Worm (Caenorhabditis elegans) whole organism, L4 larva: ENCODE results near the gene F09G8.10.

Experiments used
- F26F4.8 ChIP-seq: fragments of 200-800 bp; sonication (Bioruptor generic); conservative IDR thresholded peaks from 2 replicates; pipeline ENCODE4 v1.3.6; 2022; ENCODE audit warnings: missing genetic modification characterization, missing compliant biosample characterization
- F37D6.2 ChIP-seq: sonication (generic microtip); optimal IDR thresholded peaks from 2 replicates; lab custom pipeline; 2016; ENCODE audit warnings: mild to moderate bottlenecking, missing genetic modification characterization, missing compliant biosample characterization
- F44E2.7 ChIP-seq: fragments of 200-800 bp; sonication (Bioruptor generic); IDR thresholded peaks from 2 replicates; pipeline ENCODE4 v2.1.2; 2022; ENCODE audit warnings: missing genetic modification characterization, missing compliant biosample characterization
- F49E8.2 ChIP-seq: sonication (generic microtip); optimal IDR thresholded peaks from 2 replicates; lab custom pipeline; 2016; ENCODE audit warnings: missing compliant biosample characterization, mild to moderate bottlenecking, missing genetic modification characterization, borderline replicate concordance
- T26A8.4 ChIP-seq: fragments of 200-800 bp; sonication (Bioruptor generic); IDR thresholded peaks from 2 replicates; pipeline ENCODE4 v1.3.6; 2022; ENCODE audit warnings: missing genetic modification characterization, missing compliant biosample characterization
- Y105C5A.15 ChIP-seq: fragments of 200-800 bp; sonication (Bioruptor generic); IDR thresholded peaks from 2 replicates; pipeline ENCODE4 v1.3.6; 2022; ENCODE audit warnings: missing genetic modification characterization, missing compliant biosample characterization
- Y75B8A.6 ChIP-seq: fragments of 200-800 bp; sonication (Bioruptor generic); IDR thresholded peaks from 2 replicates; pipeline ENCODE4 v1.3.6; 2022; ENCODE audit warnings: missing genetic modification reagents, missing genetic modification characterization, missing compliant biosample characterization
- ZK337.2 ChIP-seq: fragments of 200-800 bp; sonication (Bioruptor generic); IDR thresholded peaks from 2 replicates; pipeline ENCODE4 v1.3.6; 2022; ENCODE audit warnings: missing genetic modification reagents, missing genetic modification characterization, missing compliant biosample characterization
- aly-2 ChIP-seq: sonication (generic microtip); optimal IDR thresholded peaks from 2 replicates; lab custom pipeline; 2018; ENCODE audit warnings: missing biosample characterization, missing genetic modification characterization
- ama-1 ChIP-seq: fragments of 150-350 bp; optimal IDR thresholded peaks from 2 replicates; lab custom pipeline; 2014; ENCODE audit warnings: inconsistent platforms, mixed read lengths
- ceh-20 ChIP-seq: fragments of 200-800 bp; sonication (Bioruptor generic); IDR thresholded peaks from 2 replicates; pipeline ENCODE4 v1.3.6; 2022; ENCODE audit warnings: missing genetic modification reagents, missing genetic modification characterization, missing compliant biosample characterization
- ceh-62 ChIP-seq: sonication (generic microtip); optimal IDR thresholded peaks from 2 replicates; lab custom pipeline; 2017; ENCODE audit warnings: missing biosample characterization, missing genetic modification characterization
- ces-1 ChIP-seq: fragments of 150-350 bp; sonication (generic microtip); optimal IDR thresholded peaks from 4 replicates; lab custom pipeline; 2014; ENCODE audit warnings: missing biosample characterization, missing genetic modification reagents, missing genetic modification characterization
- ctbp-1 ChIP-seq: fragments of 200-800 bp; sonication (Bioruptor generic); IDR thresholded peaks from 2 replicates; pipeline ENCODE4 v1.3.6; 2022; ENCODE audit warnings: missing genetic modification reagents, missing genetic modification characterization, missing compliant biosample characterization
- daf-12 ChIP-seq: fragments of 150-350 bp; optimal IDR thresholded peaks from 2 replicates; lab custom pipeline; 2014; ENCODE audit warnings: missing biosample characterization, missing genetic modification reagents, missing genetic modification characterization
- dmd-9 ChIP-seq: fragments of 200-800 bp; sonication (Bioruptor generic); IDR thresholded peaks from 2 replicates; pipeline ENCODE4 v1.3.6; 2022; ENCODE audit warnings: missing genetic modification reagents, missing genetic modification characterization, missing compliant biosample characterization
- duxl-1 ChIP-seq: sonication (generic microtip); optimal IDR thresholded peaks from 2 replicates; lab custom pipeline; 2016; ENCODE audit warnings: mild to moderate bottlenecking, missing genetic modification characterization, moderate library complexity, missing compliant biosample characterization; ENCODE audit not compliant: poor library complexity
- fkh-10 ChIP-seq: fragments of 150-350 bp; optimal IDR thresholded peaks from 2 replicates; lab custom pipeline; 2014; ENCODE audit warnings: missing biosample characterization, missing genetic modification reagents, missing genetic modification characterization
- gei-8 ChIP-seq: fragments of 200-800 bp; sonication (Bioruptor generic); optimal IDR thresholded peaks from 2 replicates; lab custom pipeline; 2018; ENCODE audit warnings: mild to moderate bottlenecking, missing genetic modification characterization, missing compliant biosample characterization
- hif-1 ChIP-seq, 2 experiments: sonication (generic microtip); optimal IDR thresholded peaks; 2 replicates each; lab custom pipeline; 2016 to 2017; ENCODE audit warnings: missing compliant biosample characterization in 2 of 2, missing genetic modification characterization in 2 of 2, missing genetic modification reagents in 2 of 2, missing genotype in 2 of 2, mild to moderate bottlenecking in 1 of 2
- hlh-30 ChIP-seq: sonication (generic microtip); optimal IDR thresholded peaks from 2 replicates; lab custom pipeline; 2017; ENCODE audit warnings: antibody characterized with exemption, mild to moderate bottlenecking, missing genetic modification characterization, missing compliant biosample characterization; ENCODE audit not compliant: insufficient read depth
- hmg-1.1 ChIP-seq: fragments of 200-800 bp; sonication (Bioruptor generic); IDR thresholded peaks from 2 replicates; pipeline ENCODE4 v1.3.6; 2022; ENCODE audit warnings: missing genetic modification reagents, missing genetic modification characterization, missing compliant biosample characterization
- jun-1 ChIP-seq: fragments of 150-350 bp; optimal IDR thresholded peaks from 2 replicates; lab custom pipeline; 2014; ENCODE audit warnings: missing biosample characterization, missing genetic modification reagents, missing genetic modification characterization
- lim-7 ChIP-seq: fragments of 200-800 bp; sonication (Bioruptor generic); IDR thresholded peaks from 2 replicates; pipeline ENCODE4 v1.3.6; 2022; ENCODE audit warnings: missing genetic modification characterization, missing compliant biosample characterization
- lin-15B ChIP-seq: fragments of 150-350 bp; sonication (generic microtip); optimal IDR thresholded peaks from 3 replicates; lab custom pipeline; 2014; ENCODE audit warnings: missing biosample characterization, missing genetic modification characterization
- lin-38 ChIP-seq: fragments of 200-800 bp; sonication (Bioruptor generic); IDR thresholded peaks from 2 replicates; pipeline ENCODE4 v1.3.6; 2022; ENCODE audit warnings: missing genetic modification reagents, missing genetic modification characterization, missing compliant biosample characterization
- lsy-2 ChIP-seq, 2 experiments: fragments of 150-350 bp in 1 of 2; sonication (generic microtip) in 1 of 2; optimal IDR thresholded peaks; 2 replicates each; lab custom pipeline; 2014 to 2017; ENCODE audit warnings: missing biosample characterization in 2 of 2, missing genetic modification characterization in 2 of 2
- madf-5 ChIP-seq, 2 experiments: fragments of 200-800 bp; sonication (Bioruptor generic); IDR thresholded peaks; 2 replicates each; pipeline ENCODE4 v1.3.6; 2022; ENCODE audit warnings: missing compliant biosample characterization in 2 of 2, missing genetic modification characterization in 2 of 2
- mxl-3 ChIP-seq: fragments of 200-800 bp; sonication (Bioruptor generic); optimal IDR thresholded peaks from 2 replicates; lab custom pipeline; 2018; ENCODE audit warnings: mild to moderate bottlenecking, missing genetic modification characterization, missing compliant biosample characterization
- nhr-11 ChIP-seq: fragments of 150-350 bp; optimal IDR thresholded peaks from 2 replicates; lab custom pipeline; 2014; ENCODE audit warnings: missing biosample characterization, missing genetic modification characterization
- nhr-25 ChIP-seq: sonication (generic microtip); optimal IDR thresholded peaks from 2 replicates; lab custom pipeline; 2017; ENCODE audit warnings: missing genetic modification characterization, mild to moderate bottlenecking, missing compliant biosample characterization, antibody characterized with exemption, moderate library complexity, borderline replicate concordance; ENCODE audit not compliant: insufficient read depth
- nhr-42 ChIP-seq: fragments of 200-800 bp; sonication (Bioruptor generic); IDR thresholded peaks from 2 replicates; pipeline ENCODE4 v1.3.6; 2022; ENCODE audit warnings: missing genetic modification characterization, missing compliant biosample characterization
- nhr-76 ChIP-seq: fragments of 150-350 bp; optimal IDR thresholded peaks from 2 replicates; lab custom pipeline; 2014; ENCODE audit warnings: missing biosample characterization, missing genetic modification characterization
- pha-4 ChIP-seq, 2 experiments: fragments of 150-350 bp in 1 of 2; fragments of 200-800 bp in 1 of 2; sonication (Bioruptor generic) in 1 of 2; IDR thresholded peaks in 1 of 2; optimal IDR thresholded peaks in 1 of 2; 2 replicates each; pipeline versions ENCODE4 v1.3.6 to Lab custom; 2014 to 2022; ENCODE audit warnings: missing genetic modification characterization in 2 of 2, missing genetic modification reagents in 2 of 2, missing biosample characterization in 1 of 2, missing compliant biosample characterization in 1 of 2
- php-3 ChIP-seq: fragments of 200-800 bp; sonication (Bioruptor generic); IDR thresholded peaks from 2 replicates; pipeline ENCODE4 v1.3.6; 2022; ENCODE audit warnings: missing genetic modification reagents, missing genetic modification characterization, missing compliant biosample characterization
- pqm-1 ChIP-seq: sonication (generic microtip); optimal IDR thresholded peaks from 2 replicates; lab custom pipeline; 2017; ENCODE audit warnings: missing biosample characterization, missing genetic modification characterization
- rbr-2 ChIP-seq: sonication (generic microtip); optimal IDR thresholded peaks from 2 replicates; lab custom pipeline; 2016; ENCODE audit warnings: missing genotype, missing genetic modification characterization, missing compliant biosample characterization
- saeg-2 ChIP-seq: fragments of 200-800 bp; sonication (Bioruptor generic); IDR thresholded peaks from 2 replicates; pipeline ENCODE4 v1.3.6; 2022; ENCODE audit warnings: missing genetic modification reagents, missing genetic modification characterization, missing compliant biosample characterization
- set-16 ChIP-seq: fragments of 200-800 bp; sonication (Bioruptor generic); IDR thresholded peaks from 2 replicates; pipeline ENCODE4 v1.3.6; 2022; ENCODE audit warnings: missing genetic modification reagents, missing genetic modification characterization, missing compliant biosample characterization
- unc-130 ChIP-seq: sonication (generic microtip); optimal IDR thresholded peaks from 2 replicates; lab custom pipeline; 2016; ENCODE audit warnings: missing genetic modification reagents, missing genetic modification characterization, missing compliant biosample characterization
- unc-62 ChIP-seq, 3 experiments: fragments of 150-350 bp in 1 of 3; sonication (generic microtip); optimal IDR thresholded peaks in 2 of 3; peaks in 1 of 3; 1 replicate in 1 of 3; 2 replicates in 2 of 3; lab custom pipeline; 2014 to 2017; ENCODE audit warnings: missing biosample characterization in 3 of 3, missing genetic modification characterization in 3 of 3, missing genetic modification reagents in 3 of 3, missing genotype in 1 of 3
- vab-7 ChIP-seq: fragments of 200-800 bp; sonication (Bioruptor generic); IDR thresholded peaks from 2 replicates; pipeline ENCODE4 v1.3.6; 2022; ENCODE audit warnings: missing genetic modification reagents, missing genetic modification characterization, missing compliant biosample characterization
- zag-1 ChIP-seq: fragments of 150-350 bp; optimal IDR thresholded peaks from 2 replicates; lab custom pipeline; 2014; ENCODE audit warnings: missing biosample characterization, missing genetic modification characterization
- zfp-2 ChIP-seq: sonication (generic microtip); optimal IDR thresholded peaks from 2 replicates; lab custom pipeline; 2016; ENCODE audit warnings: mild to moderate bottlenecking, missing genetic modification characterization, missing compliant biosample characterization
- zip-2 ChIP-seq: fragments of 150-350 bp; optimal IDR thresholded peaks from 2 replicates; lab custom pipeline; 2014; ENCODE audit warnings: missing biosample characterization, missing genetic modification characterization
- ztf-7 ChIP-seq: fragments of 150-350 bp; optimal IDR thresholded peaks from 2 replicates; lab custom pipeline; 2014; ENCODE audit warnings: missing biosample characterization, missing genetic modification characterization

Gene F09G8.10

ce11 chrIII:8229480-8229879 is 42.5 kb downstream of the F09G8.10 start:
- no peak for TF ChIP-seq aly-2
- no peak for TF ChIP-seq duxl-1 (tag; lab: Kevin White, UChicago)
- TF ChIP-seq lsy-2 (tag; optimal IDR thresholded peaks at IDR 0.05; lab: Kevin White, UChicago): peak in 1 of 2 experiments; percentile 15
- TF ChIP-seq T26A8.4 (GFP tag; lab: Robert Waterston, UW): no peak
- TF ChIP-seq hmg-1.1 (GFP tag; lab: Robert Waterston, UW): 0 out of 2 replicates have a peak, but pooled peaks have one; percentile 6
- no peak for TF ChIP-seq nhr-25 (tag; lab: Kevin White, UChicago)
- TF ChIP-seq ctbp-1: 0 out of 2 replicates have a peak, but pooled peaks have one; percentile 41
- peak; percentile 27 for TF ChIP-seq nhr-11
- TF ChIP-seq F26F4.8 (GFP tag; lab: Robert Waterston, UW): no peak
- TF ChIP-seq fkh-10: no peak
- TF ChIP-seq ztf-7: no peak
- TF ChIP-seq F37D6.2 (tag; lab: Kevin White, UChicago): peak; percentile 11
- TF ChIP-seq ZK337.2 (GFP tag; lab: Robert Waterston, UW): no peak
- 0 out of 2 replicates have a peak, but pooled peaks have one; percentile 13 for TF ChIP-seq lin-38 (GFP tag; lab: Robert Waterston, UW)
- TF ChIP-seq mxl-3 (GFP tag; lab: Kevin White, UChicago): no peak
- no peak for TF ChIP-seq gei-8
- TF ChIP-seq daf-12 (tag; lab: Kevin White, UChicago): no peak
- no peak for TF ChIP-seq rbr-2 (tag; lab: Kevin White, UChicago)
- TF ChIP-seq F44E2.7: no peak

ce11 chrIII:8228916-8229315 is 43.1 kb downstream of the F09G8.10 start:
- 0 out of 2 replicates have a peak, but pooled peaks have one; percentile 50 for TF ChIP-seq nhr-42 (GFP tag; lab: Robert Waterston, UW)
- peak in 1 of 2 experiments; percentile 79 for TF ChIP-seq unc-62 (GFP tag; optimal IDR thresholded peaks at IDR 0.05 in 1 of 2; lab: Kevin White, UChicago)
- TF ChIP-seq unc-62 (tag; optimal IDR thresholded peaks at IDR 0.05; lab: Kevin White, UChicago): no peak
- TF ChIP-seq vab-7 (GFP tag; lab: Robert Waterston, UW): no peak
- TF ChIP-seq php-3 (GFP tag; lab: Robert Waterston, UW): no peak
- no peak for TF ChIP-seq zip-2 (tag; lab: Kevin White, UChicago)
- TF ChIP-seq, all 104 proteins: peak for 2

- TF ChIP-seq jun-1 (tag; lab: Kevin White, UChicago) (peak; percentile 23), lim-7 (no peak), F49E8.2 (tag; lab: Kevin White, UChicago) (no peak), ztf-7 (peak; percentile 30), ceh-62 (no peak), unc-130 (no peak), ZK337.2 (GFP tag; lab: Robert Waterston, UW) (no peak), saeg-2 (GFP tag; lab: Robert Waterston, UW) (no peak), nhr-25 (tag; lab: Kevin White, UChicago) (no peak), pqm-1 (peak; percentile 15), unc-62 (GFP tag; optimal IDR thresholded peaks at IDR 0.05 in 1 of 2; lab: Kevin White, UChicago) (peak in 1 of 2 experiments; percentile 99), unc-62 (tag; optimal IDR thresholded peaks at IDR 0.05; lab: Kevin White, UChicago) (no peak), lin-15B (tag; lab: Kevin White, UChicago) (no peak), Y75B8A.6 (no peak), gei-8 (peak; percentile 5), pha-4 (GFP tag; IDR thresholded peaks at IDR 0.05; lab: Robert Waterston, UW) (no peak; the same call in 1 of the 2 replicates), pha-4 (tag; optimal IDR thresholded peaks at IDR 0.05; lab: Kevin White, UChicago) (no peak), mxl-3 (GFP tag; lab: Kevin White, UChicago) (peak; percentile 86), hif-1 (tag; optimal IDR thresholded peaks at IDR 0.05; lab: Kevin White, UChicago) (peak; percentile 16 to 84), Y105C5A.15 (GFP tag; lab: Robert Waterston, UW) (no peak), nhr-76 (tag; lab: Kevin White, UChicago) (no peak), zag-1 (tag; lab: Kevin White, UChicago) (no peak), ces-1 (GFP tag; lab: Kevin White, UChicago) (no peak), ceh-20 (GFP tag; lab: Robert Waterston, UW) (peak; percentile 80), set-16 (GFP tag; lab: Robert Waterston, UW) (peak; percentile 89), F26F4.8 (GFP tag; lab: Robert Waterston, UW) (no peak), madf-5 (GFP tag; IDR thresholded peaks at IDR 0.05; lab: Robert Waterston, UW) (no peak), zfp-2 (tag; lab: Kevin White, UChicago) (no peak), ama-1 (lab: Kevin White, UChicago) (no peak), hlh-30 (peak; percentile 99), dmd-9 (no peak)
Observed at ce11 chrIII:8227511-8227910, 44.5 kb downstream of the F09G8.10 start, which contains the start of gene fbxl-1. fbxl-1 (plus strand) TSS chrIII:8227830.
